Worm (Caenorhabditis elegans) whole organism, L4 larva: ENCODE results near the gene decr-1.1.

ENCODE experiments used
- daf-19 ChIP-seq: fragments of 200-800 bp; sonication (Bioruptor generic); conservative IDR thresholded peaks from 2 replicates; pipeline ENCODE4 v1.3.6; 2022; ENCODE audit warnings: missing genetic modification characterization, missing compliant biosample characterization
- egl-27 ChIP-seq: sonication (generic microtip); optimal IDR thresholded peaks from 3 replicates; lab custom pipeline; 2017; ENCODE audit warnings: missing biosample characterization, missing genetic modification reagents, missing genetic modification characterization
- lim-7 ChIP-seq: fragments of 200-800 bp; sonication (Bioruptor generic); IDR thresholded peaks from 2 replicates; pipeline ENCODE4 v1.3.6; 2022; ENCODE audit warnings: missing genetic modification characterization, missing compliant biosample characterization
- lin-13 ChIP-seq: fragments of 150-350 bp; optimal IDR thresholded peaks from 2 replicates; lab custom pipeline; 2014; ENCODE audit warnings: missing biosample characterization, missing genetic modification reagents, missing genetic modification characterization
- lir-3 ChIP-seq: sonication (generic microtip); optimal IDR thresholded peaks from 2 replicates; lab custom pipeline; 2016; ENCODE audit warnings: mild to moderate bottlenecking, missing genetic modification characterization, missing compliant biosample characterization
- nhr-237 ChIP-seq: sonication (generic microtip); optimal IDR thresholded peaks from 2 replicates; lab custom pipeline; 2017; ENCODE audit warnings: missing biosample characterization, missing genetic modification characterization
- nhr-28 ChIP-seq: fragments of 150-350 bp; optimal IDR thresholded peaks from 2 replicates; lab custom pipeline; 2014; ENCODE audit warnings: missing biosample characterization, missing genetic modification characterization
- nhr-48 ChIP-seq: sonication (generic microtip); optimal IDR thresholded peaks from 2 replicates; lab custom pipeline; 2016; ENCODE audit warnings: mild to moderate bottlenecking, missing genetic modification characterization, missing compliant biosample characterization
- tra-1 ChIP-seq: fragments of 200-800 bp; sonication (Bioruptor generic); IDR thresholded peaks from 2 replicates; pipeline ENCODE4 v1.3.6; 2022; ENCODE audit warnings: missing genetic modification reagents, missing genetic modification characterization, missing compliant biosample characterization
- unc-39 ChIP-seq: sonication (generic microtip); optimal IDR thresholded peaks from 2 replicates; lab custom pipeline; 2017; ENCODE audit warnings: missing biosample characterization, missing genetic modification characterization

DNA sequence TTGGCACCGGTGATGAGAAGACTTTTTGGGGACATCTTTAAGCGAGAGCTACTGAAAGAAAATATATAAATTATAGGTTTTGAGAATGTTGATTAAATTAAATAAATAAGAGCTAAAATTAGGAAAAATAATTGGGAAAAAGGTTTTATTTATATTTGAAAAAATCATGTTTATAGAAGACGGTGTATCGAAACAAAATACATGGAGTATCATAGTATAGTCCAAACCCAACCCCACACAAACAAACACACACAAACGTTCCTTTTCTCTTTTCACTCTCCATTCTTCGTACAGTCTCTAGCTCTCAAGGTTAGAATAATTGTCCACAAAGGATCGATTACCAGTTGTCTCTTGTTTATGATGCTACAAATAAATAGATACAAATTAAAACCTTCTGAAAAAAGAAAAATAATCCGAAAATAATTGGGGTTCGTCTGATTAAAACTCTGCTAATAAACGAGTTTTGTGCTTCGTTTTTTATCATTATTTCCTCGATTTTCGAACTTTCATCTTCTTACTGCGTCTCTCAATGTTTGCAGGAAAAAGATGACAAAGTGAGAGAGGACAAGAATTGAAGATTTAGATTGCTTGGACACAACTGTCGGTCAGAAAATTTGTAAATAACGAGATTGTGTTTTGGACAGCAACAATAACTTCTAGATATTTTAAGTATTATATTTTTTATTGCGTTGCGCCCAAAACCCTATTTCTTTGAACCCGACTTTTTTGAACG, 25.7 kb upstream of the decr-1.1 start, which contains the start of gene F20G2.2:
- no peak for TF ChIP-seq lin-13 (GFP tag; lab: Kevin White, UChicago)
- no peak for TF ChIP-seq daf-19 (GFP tag; lab: Robert Waterston, UW)
- no peak for TF ChIP-seq egl-27 (tag; lab: Kevin White, UChicago)
- no peak for TF ChIP-seq tra-1 (GFP tag; lab: Robert Waterston, UW)
- no peak for TF ChIP-seq unc-39 (tag; lab: Kevin White, UChicago)
- no peak for TF ChIP-seq nhr-237 (tag; lab: Kevin White, UChicago)
- TF ChIP-seq lir-3 (tag; lab: Kevin White, UChicago) = no peak
- TF ChIP-seq nhr-48 (tag; lab: Kevin White, UChicago) = no peak
- peak; percentile 44 for TF ChIP-seq nhr-28
- TF ChIP-seq lim-7 = no peak
